Worm (Caenorhabditis elegans): ENCODE measurements around the gene fipr-5.

Gene fipr-5

DNA sequence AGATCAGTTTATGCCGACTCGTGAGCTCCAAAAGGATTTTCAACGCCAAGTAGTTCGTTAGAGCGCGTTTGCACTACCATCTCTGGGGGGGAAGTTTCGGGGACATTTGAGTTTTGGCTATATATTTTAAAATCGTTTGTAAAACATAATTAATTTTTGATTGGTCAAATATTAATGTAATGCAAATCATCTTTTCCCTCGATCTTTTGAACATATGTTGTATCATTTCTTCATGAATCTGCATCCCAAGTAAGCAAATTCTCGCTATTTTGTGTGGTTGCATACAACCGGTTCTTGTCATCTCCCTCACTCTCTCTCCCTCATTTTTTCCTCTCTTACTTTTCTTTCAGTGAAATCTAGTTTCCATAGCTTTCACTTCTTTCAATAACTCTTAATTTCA, 43.1 kb downstream of the fipr-5 start (continued):
- no peak for TF ChIP-seq unc-62 (GFP tag; optimal IDR thresholded peaks at IDR 0.05)
- TF ChIP-seq snpc-3.4 (tag; optimal IDR thresholded peaks at IDR 0.05), result no peak
- TF ChIP-seq F39B2.1 (GFP tag; IDR thresholded peaks at IDR 0.05), result no peak
- TF ChIP-seq K12H6.12 (tag; optimal IDR thresholded peaks at IDR 0.05), result peak; percentile 43
- TF ChIP-seq T07F8.4 (tag; optimal IDR thresholded peaks at IDR 0.05), result no peak
- peak; percentile 16 for TF ChIP-seq nhr-80 (tag; optimal IDR thresholded peaks at IDR 0.05)
- no peak for TF ChIP-seq B0336.3 (GFP tag; IDR thresholded peaks at IDR 0.05)
- no peak for TF ChIP-seq B0261.1 (tag; optimal IDR thresholded peaks at IDR 0.05)
- TF ChIP-seq nfyb-1 (GFP tag; IDR thresholded peaks at IDR 0.05), result no peak
- TF ChIP-seq cebp-1 (GFP tag; IDR thresholded peaks at IDR 0.05), result no peak
- TF ChIP-seq cebp-1 (tag; optimal IDR thresholded peaks at IDR 0.05), result peak; percentile 32
- TF ChIP-seq tlf-1 (GFP tag; optimal IDR thresholded peaks at IDR 0.05), result no peak
- TF ChIP-seq him-1 (tag; optimal IDR thresholded peaks at IDR 0.05), result no peak
- no peak for TF ChIP-seq dpl-1 (GFP tag; optimal IDR thresholded peaks at IDR 0.05)
- no peak for TF ChIP-seq rec-8 (tag; optimal IDR thresholded peaks at IDR 0.05)
- TF ChIP-seq tbp1 (GFP tag; optimal IDR thresholded peaks at IDR 0.05), result no peak
- no peak for TF ChIP-seq die-1 (tag; optimal IDR thresholded peaks at IDR 0.05)
- TF ChIP-seq lsl-1 (GFP tag; optimal IDR thresholded peaks at IDR 0.05), result no peak
- TF ChIP-seq snpc-4 (GFP tag; optimal IDR thresholded peaks at IDR 0.05), result no peak
- TF ChIP-seq snpc-4 (tag; optimal IDR thresholded peaks at IDR 0.05), result peak in 2 of 4 experiments; percentile 14 to 23
- no peak for TF ChIP-seq ceh-58 (GFP tag; IDR thresholded peaks at IDR 0.05)
- peak; percentile 2 for TF ChIP-seq ZK185.1 (tag; optimal IDR thresholded peaks at IDR 0.05; ENCODE audit: poor library complexity, severe bottlenecking)
- TF ChIP-seq F52B5.7 (tag; optimal IDR thresholded peaks at IDR 0.05), result no peak
- TF ChIP-seq ets-4 (GFP tag; optimal IDR thresholded peaks at IDR 0.05), result no peak
- TF ChIP-seq madf-6 (GFP tag; IDR thresholded peaks at IDR 0.05), result no peak; the same call in 1 of the 2 replicates
- TF ChIP-seq ztf-22 (GFP tag; optimal IDR thresholded peaks at IDR 0.05), result no peak
- no peak for TF ChIP-seq madf-10 (tag; optimal IDR thresholded peaks at IDR 0.05)
- TF ChIP-seq mel-28 (tag; optimal IDR thresholded peaks at IDR 0.05; ENCODE audit: borderline replicate concordance), result no peak

DNA sequence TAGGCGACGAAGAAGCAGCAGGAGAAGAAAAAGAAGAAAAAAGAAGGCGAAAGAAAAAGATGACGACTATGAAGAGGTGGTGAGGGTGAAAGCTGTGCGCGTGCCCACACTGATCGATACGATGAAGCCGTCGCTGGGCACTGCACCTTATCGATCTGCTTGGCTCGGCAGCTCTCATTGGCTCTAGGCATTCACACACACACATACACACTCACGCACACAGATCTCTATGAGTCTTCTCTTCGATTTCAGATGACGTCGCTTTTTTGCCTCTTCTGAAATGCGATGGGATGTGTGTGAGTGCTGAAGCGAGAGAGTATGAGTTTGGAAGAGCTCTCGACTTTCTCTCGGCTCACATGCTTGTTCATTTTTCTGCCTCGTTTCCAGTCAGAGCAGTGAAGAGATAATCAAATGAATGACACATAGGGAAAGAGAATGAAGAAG, 46.6 kb downstream of the fipr-5 start:
- peak; percentile 29 for TF ChIP-seq ZK185.1 (tag; optimal IDR thresholded peaks at IDR 0.05; ENCODE audit: poor library complexity, severe bottlenecking)
- TF ChIP-seq F10E7.11 (tag; optimal IDR thresholded peaks at IDR 0.05), result no peak
- no peak for TF ChIP-seq egrh-3 (GFP tag; IDR thresholded peaks at IDR 0.05)
- TF ChIP-seq sdz-38 (tag; optimal IDR thresholded peaks at IDR 0.05), result no peak
- no peak for TF ChIP-seq snpc-4 (GFP tag; optimal IDR thresholded peaks at IDR 0.05)
- TF ChIP-seq snpc-4 (tag; optimal IDR thresholded peaks at IDR 0.05), result peak in 1 of 4 experiments; percentile 5
- TF ChIP-seq pha-4 (tag; optimal IDR thresholded peaks at IDR 0.05), result no peak
- TF ChIP-seq Y95B8A.8 (GFP tag; IDR thresholded peaks at IDR 0.05), result no peak
- TF ChIP-seq mcd-1 (GFP tag; IDR thresholded peaks at IDR 0.05), result peak; percentile 61
- TF ChIP-seq chd-7 (tag; optimal IDR thresholded peaks at IDR 0.05), result peak; percentile 57
- peak; percentile 63; the same call in 1 of the 2 replicates for TF ChIP-seq rcor-1 (GFP tag; IDR thresholded peaks at IDR 0.05)
- no peak for TF ChIP-seq zfh-2 (GFP tag; conservative IDR thresholded peaks at IDR 0.05)
- TF ChIP-seq tbp1 (GFP tag; optimal IDR thresholded peaks at IDR 0.05), result no peak
- TF ChIP-seq B0336.3 (GFP tag; IDR thresholded peaks at IDR 0.05), result 0 out of 2 replicates have a peak, but pooled peaks have one; percentile 17
- TF ChIP-seq ceh-27 (GFP tag; optimal IDR thresholded peaks at IDR 0.05), result peak; percentile 58
- TF ChIP-seq somi-1 (GFP tag; optimal IDR thresholded peaks at IDR 0.05), result peak; percentile 69
- 0 out of 2 replicates have a peak, but pooled peaks have one; percentile 30 for TF ChIP-seq C06A6.2 (GFP tag; conservative IDR thresholded peaks at IDR 0.05)
- TF ChIP-seq snpc-1.1 (tag; optimal IDR thresholded peaks at IDR 0.05; ENCODE audit: insufficient read depth), result no peak
- peak; percentile 63 for TF ChIP-seq lin-40 (tag; optimal IDR thresholded peaks at IDR 0.05)
- peak; percentile 85 for TF ChIP-seq atf-7 (tag; optimal IDR thresholded peaks at IDR 0.05)
- TF ChIP-seq attf-5 (GFP tag; optimal IDR thresholded peaks at IDR 0.05), result no peak
- TF ChIP-seq pbrm-1 (GFP tag; IDR thresholded peaks at IDR 0.05), result peak; percentile 45; the same call in 1 of the 2 replicates
- TF ChIP-seq lin-35 (GFP tag; optimal IDR thresholded peaks at IDR 0.05), result peak in 1 of 3 experiments; percentile 41
- TF ChIP-seq cebp-1 (GFP tag; IDR thresholded peaks at IDR 0.05), result no peak
- TF ChIP-seq cebp-1 (tag; optimal IDR thresholded peaks at IDR 0.05), result peak; percentile 71
- TF ChIP-seq lsl-1 (GFP tag; optimal IDR thresholded peaks at IDR 0.05), result no peak
- 0 out of 2 replicates have a peak, but pooled peaks have one; percentile 24 for TF ChIP-seq egl-18 (GFP tag; IDR thresholded peaks at IDR 0.05)
